Worm (Caenorhabditis elegans) whole organism, L4 larva: Measurements from ENCODE around the gene K11H3.5.

Experiments used
- F26F4.8 ChIP-seq: fragments of 200-800 bp; sonication (Bioruptor generic); conservative IDR thresholded peaks from 2 replicates; pipeline ENCODE4 v1.3.6; 2022; ENCODE audit warnings: missing genetic modification characterization, missing compliant biosample characterization
- F44E2.7 ChIP-seq: fragments of 200-800 bp; sonication (Bioruptor generic); IDR thresholded peaks from 2 replicates; pipeline ENCODE4 v2.1.2; 2022; ENCODE audit warnings: missing genetic modification characterization, missing compliant biosample characterization
- R02D3.7 ChIP-seq: fragments of 150-350 bp; sonication (generic microtip); optimal IDR thresholded peaks from 3 replicates; lab custom pipeline; 2014; ENCODE audit warnings: missing biosample characterization, missing genetic modification characterization
- ZK546.5 ChIP-seq, 2 experiments: sonication (generic microtip); optimal IDR thresholded peaks; 2 replicates each; lab custom pipeline; 2017; ENCODE audit warnings: missing biosample characterization in 2 of 2, missing genetic modification characterization in 2 of 2
- aha-1 ChIP-seq: fragments of 150-350 bp; peaks from one replicate; lab custom pipeline; 2014; ENCODE audit warnings: missing biosample characterization, missing genetic modification characterization
- ama-1 ChIP-seq: fragments of 150-350 bp; optimal IDR thresholded peaks from 2 replicates; lab custom pipeline; 2014; ENCODE audit warnings: inconsistent platforms, mixed read lengths
- arid-1 ChIP-seq: fragments of 200-800 bp; sonication (Bioruptor generic); conservative IDR thresholded peaks from 2 replicates; pipeline ENCODE4 v1.3.6; 2022; ENCODE audit warnings: missing genetic modification reagents, missing genetic modification characterization, missing compliant biosample characterization
- ceh-20 ChIP-seq: fragments of 200-800 bp; sonication (Bioruptor generic); IDR thresholded peaks from 2 replicates; pipeline ENCODE4 v1.3.6; 2022; ENCODE audit warnings: missing genetic modification reagents, missing genetic modification characterization, missing compliant biosample characterization
- ceh-32 ChIP-seq: sonication (generic microtip); optimal IDR thresholded peaks from 2 replicates; lab custom pipeline; 2016; ENCODE audit warnings: mild to moderate bottlenecking, missing genetic modification characterization, missing compliant biosample characterization; ENCODE audit not compliant: poor library complexity
- ceh-44 ChIP-seq: fragments of 200-800 bp; sonication (Bioruptor generic); IDR thresholded peaks from 2 replicates; pipeline ENCODE4 v1.3.6; 2022; ENCODE audit warnings: missing genetic modification reagents, missing genetic modification characterization, missing compliant biosample characterization
- cey-2 ChIP-seq: sonication (generic microtip); optimal IDR thresholded peaks from 3 replicates; lab custom pipeline; 2017; ENCODE audit warnings: missing genetic modification characterization, mild to moderate bottlenecking, missing compliant biosample characterization, antibody characterized with exemption, borderline replicate concordance; ENCODE audit not compliant: insufficient read depth
- daf-12 ChIP-seq: fragments of 150-350 bp; optimal IDR thresholded peaks from 2 replicates; lab custom pipeline; 2014; ENCODE audit warnings: missing biosample characterization, missing genetic modification reagents, missing genetic modification characterization
- daf-16 ChIP-seq, 3 experiments: sonication (generic microtip); optimal IDR thresholded peaks; 2 replicates each; lab custom pipeline; 2016 to 2017; ENCODE audit warnings: missing genetic modification characterization in 3 of 3, missing genetic modification reagents in 3 of 3, mild to moderate bottlenecking in 2 of 3, missing compliant biosample characterization in 2 of 3, missing biosample characterization in 1 of 3, moderate library complexity in 1 of 3
- daf-19 ChIP-seq: fragments of 200-800 bp; sonication (Bioruptor generic); conservative IDR thresholded peaks from 2 replicates; pipeline ENCODE4 v1.3.6; 2022; ENCODE audit warnings: missing genetic modification characterization, missing compliant biosample characterization
- daf-8 ChIP-seq: fragments of 200-800 bp; sonication (Bioruptor generic); IDR thresholded peaks from 2 replicates; pipeline ENCODE4 v1.3.6; 2022; ENCODE audit warnings: missing genetic modification characterization, missing compliant biosample characterization
- dmd-6 ChIP-seq: fragments of 200-800 bp; sonication (Bioruptor generic); IDR thresholded peaks from 2 replicates; pipeline ENCODE4 v1.3.6; 2022; ENCODE audit warnings: missing genetic modification reagents, missing genetic modification characterization, missing compliant biosample characterization
- dmd-8 ChIP-seq: fragments of 200-800 bp; sonication (Bioruptor generic); IDR thresholded peaks from 2 replicates; pipeline ENCODE4 v1.3.6; 2022; ENCODE audit warnings: missing genetic modification characterization, missing compliant biosample characterization
- dmd-9 ChIP-seq: fragments of 200-800 bp; sonication (Bioruptor generic); IDR thresholded peaks from 2 replicates; pipeline ENCODE4 v1.3.6; 2022; ENCODE audit warnings: missing genetic modification reagents, missing genetic modification characterization, missing compliant biosample characterization
- dpl-1 ChIP-seq: fragments of 150-350 bp; optimal IDR thresholded peaks from 2 replicates; lab custom pipeline; 2014; ENCODE audit warnings: missing biosample characterization, missing genetic modification reagents, missing genetic modification characterization
- dve-1 ChIP-seq: sonication (generic microtip); optimal IDR thresholded peaks from 2 replicates; lab custom pipeline; 2017; ENCODE audit warnings: antibody characterized with exemption, mild to moderate bottlenecking, missing genetic modification characterization, missing compliant biosample characterization; ENCODE audit not compliant: insufficient read depth
- fos-1 ChIP-seq: fragments of 150-350 bp; optimal IDR thresholded peaks from 2 replicates; lab custom pipeline; 2014; ENCODE audit warnings: missing biosample characterization, missing genetic modification characterization
- gei-8 ChIP-seq: fragments of 200-800 bp; sonication (Bioruptor generic); optimal IDR thresholded peaks from 2 replicates; lab custom pipeline; 2018; ENCODE audit warnings: mild to moderate bottlenecking, missing genetic modification characterization, missing compliant biosample characterization
- hlh-11 ChIP-seq: fragments of 200-800 bp; sonication (Bioruptor generic); optimal IDR thresholded peaks from 2 replicates; lab custom pipeline; 2018; ENCODE audit warnings: mild to moderate bottlenecking, missing genetic modification characterization, missing compliant biosample characterization
- hlh-30 ChIP-seq: sonication (generic microtip); optimal IDR thresholded peaks from 2 replicates; lab custom pipeline; 2017; ENCODE audit warnings: antibody characterized with exemption, mild to moderate bottlenecking, missing genetic modification characterization, missing compliant biosample characterization; ENCODE audit not compliant: insufficient read depth
- lim-7 ChIP-seq: fragments of 200-800 bp; sonication (Bioruptor generic); IDR thresholded peaks from 2 replicates; pipeline ENCODE4 v1.3.6; 2022; ENCODE audit warnings: missing genetic modification characterization, missing compliant biosample characterization
- lin-1 ChIP-seq: fragments of 200-800 bp; sonication (Bioruptor generic); IDR thresholded peaks from 2 replicates; pipeline ENCODE4 v1.3.6; 2022; ENCODE audit warnings: missing genetic modification reagents, missing genetic modification characterization, missing compliant biosample characterization
- lin-13 ChIP-seq: fragments of 150-350 bp; optimal IDR thresholded peaks from 2 replicates; lab custom pipeline; 2014; ENCODE audit warnings: missing biosample characterization, missing genetic modification reagents, missing genetic modification characterization
- lin-39 ChIP-seq: fragments of 150-350 bp; optimal IDR thresholded peaks from 2 replicates; lab custom pipeline; 2014; ENCODE audit warnings: missing biosample characterization, missing genetic modification reagents, missing genetic modification characterization
- mdt-29 ChIP-seq: fragments of 200-800 bp; sonication (Bioruptor generic); IDR thresholded peaks from 2 replicates; pipeline ENCODE4 v1.3.6; 2022; ENCODE audit warnings: missing genetic modification reagents, missing genetic modification characterization, missing compliant biosample characterization
- mep-1 ChIP-seq: fragments of 150-350 bp; sonication (generic microtip); optimal IDR thresholded peaks from 3 replicates; lab custom pipeline; 2014; ENCODE audit warnings: missing biosample characterization, missing genetic modification characterization
- mxl-2 ChIP-seq: fragments of 200-800 bp; sonication (Bioruptor generic); conservative IDR thresholded peaks from 2 replicates; pipeline ENCODE4 v1.3.6; 2022; ENCODE audit warnings: missing genetic modification reagents, missing genetic modification characterization, missing compliant biosample characterization
- nhr-111 ChIP-seq: fragments of 200-800 bp; sonication (Bioruptor generic); optimal IDR thresholded peaks from 2 replicates; lab custom pipeline; 2018; ENCODE audit warnings: mild to moderate bottlenecking, missing genetic modification characterization, missing compliant biosample characterization
- nhr-237 ChIP-seq: sonication (generic microtip); optimal IDR thresholded peaks from 2 replicates; lab custom pipeline; 2017; ENCODE audit warnings: missing biosample characterization, missing genetic modification characterization
- nhr-25 ChIP-seq: sonication (generic microtip); optimal IDR thresholded peaks from 2 replicates; lab custom pipeline; 2017; ENCODE audit warnings: missing genetic modification characterization, mild to moderate bottlenecking, missing compliant biosample characterization, antibody characterized with exemption, moderate library complexity, borderline replicate concordance; ENCODE audit not compliant: insufficient read depth
- nhr-76 ChIP-seq: fragments of 150-350 bp; optimal IDR thresholded peaks from 2 replicates; lab custom pipeline; 2014; ENCODE audit warnings: missing biosample characterization, missing genetic modification characterization
- nhr-77 ChIP-seq: fragments of 150-350 bp; optimal IDR thresholded peaks from 2 replicates; lab custom pipeline; 2014; ENCODE audit warnings: missing biosample characterization, missing genetic modification characterization
- pha-4 ChIP-seq, 2 experiments: fragments of 150-350 bp in 1 of 2; fragments of 200-800 bp in 1 of 2; sonication (Bioruptor generic) in 1 of 2; IDR thresholded peaks in 1 of 2; optimal IDR thresholded peaks in 1 of 2; 2 replicates each; pipeline versions ENCODE4 v1.3.6 to Lab custom; 2014 to 2022; ENCODE audit warnings: missing genetic modification characterization in 2 of 2, missing genetic modification reagents in 2 of 2, missing biosample characterization in 1 of 2, missing compliant biosample characterization in 1 of 2
- pqm-1 ChIP-seq: sonication (generic microtip); optimal IDR thresholded peaks from 2 replicates; lab custom pipeline; 2017; ENCODE audit warnings: missing biosample characterization, missing genetic modification characterization
- saeg-2 ChIP-seq: fragments of 200-800 bp; sonication (Bioruptor generic); IDR thresholded peaks from 2 replicates; pipeline ENCODE4 v1.3.6; 2022; ENCODE audit warnings: missing genetic modification reagents, missing genetic modification characterization, missing compliant biosample characterization
- set-16 ChIP-seq: fragments of 200-800 bp; sonication (Bioruptor generic); IDR thresholded peaks from 2 replicates; pipeline ENCODE4 v1.3.6; 2022; ENCODE audit warnings: missing genetic modification reagents, missing genetic modification characterization, missing compliant biosample characterization
- snpc-1.2 ChIP-seq: fragments of 200-800 bp; sonication (Bioruptor generic); IDR thresholded peaks from 2 replicates; pipeline ENCODE4 v1.3.6; 2022; ENCODE audit warnings: missing genetic modification reagents, missing genetic modification characterization, missing compliant biosample characterization
- spr-1 ChIP-seq: sonication (generic microtip); optimal IDR thresholded peaks from 2 replicates; lab custom pipeline; 2016; ENCODE audit warnings: mild to moderate bottlenecking, missing genetic modification characterization, missing compliant biosample characterization
- spr-3 ChIP-seq: fragments of 200-800 bp; sonication (Bioruptor generic); optimal IDR thresholded peaks from 2 replicates; lab custom pipeline; 2018; ENCODE audit warnings: mild to moderate bottlenecking, missing genetic modification characterization, missing compliant biosample characterization
- tra-1 ChIP-seq: fragments of 200-800 bp; sonication (Bioruptor generic); IDR thresholded peaks from 2 replicates; pipeline ENCODE4 v1.3.6; 2022; ENCODE audit warnings: missing genetic modification reagents, missing genetic modification characterization, missing compliant biosample characterization
- unc-130 ChIP-seq: sonication (generic microtip); optimal IDR thresholded peaks from 2 replicates; lab custom pipeline; 2016; ENCODE audit warnings: missing genetic modification reagents, missing genetic modification characterization, missing compliant biosample characterization
- unc-39 ChIP-seq: sonication (generic microtip); optimal IDR thresholded peaks from 2 replicates; lab custom pipeline; 2017; ENCODE audit warnings: missing biosample characterization, missing genetic modification characterization
- vab-7 ChIP-seq: fragments of 200-800 bp; sonication (Bioruptor generic); IDR thresholded peaks from 2 replicates; pipeline ENCODE4 v1.3.6; 2022; ENCODE audit warnings: missing genetic modification reagents, missing genetic modification characterization, missing compliant biosample characterization
- zfp-2 ChIP-seq: sonication (generic microtip); optimal IDR thresholded peaks from 2 replicates; lab custom pipeline; 2016; ENCODE audit warnings: mild to moderate bottlenecking, missing genetic modification characterization, missing compliant biosample characterization
- zip-11 ChIP-seq: fragments of 200-800 bp; sonication (Bioruptor generic); IDR thresholded peaks from 2 replicates; pipeline ENCODE4 v1.3.6; 2022; ENCODE audit warnings: missing genetic modification characterization, missing compliant biosample characterization
- ztf-11 ChIP-seq: fragments of 150-350 bp; optimal IDR thresholded peaks from 2 replicates; lab custom pipeline; 2014; ENCODE audit warnings: missing biosample characterization, missing genetic modification characterization

Gene K11H3.5

ce11 chrIII:9807560-9808046, 36.0 kb upstream of the K11H3.5 start (continued):
- TF ChIP-seq dmd-9 (GFP tag; lab: Robert Waterston, UW): no peak
- TF ChIP-seq dve-1 (tag; lab: Kevin White, UChicago): peak; percentile 61
- no peak for TF ChIP-seq unc-130
- no peak for TF ChIP-seq pqm-1
- TF ChIP-seq nhr-25 (tag; lab: Kevin White, UChicago): no peak
- TF ChIP-seq lim-7: no peak
- no peak for TF ChIP-seq cey-2 (tag; lab: Kevin White, UChicago)
- TF ChIP-seq aha-1 (tag; lab: Kevin White, UChicago): peak; percentile 81
- 0 out of 2 replicates have a peak, but pooled peaks have one; percentile 6 for TF ChIP-seq tra-1 (GFP tag; lab: Robert Waterston, UW)
- peak; percentile 64 for TF ChIP-seq ama-1
- TF ChIP-seq daf-12 (tag; lab: Kevin White, UChicago): no peak
- TF ChIP-seq spr-3 (GFP tag; lab: Kevin White, UChicago): no peak
- no peak for TF ChIP-seq fos-1 (tag; lab: Kevin White, UChicago)
- TF ChIP-seq vab-7: no peak
- TF ChIP-seq F44E2.7 (GFP tag; lab: Robert Waterston, UW): no peak
- peak; percentile 87 for TF ChIP-seq hlh-30 (tag; lab: Kevin White, UChicago)
- TF ChIP-seq zip-11: no peak
- TF ChIP-seq mdt-29 (GFP tag; lab: Robert Waterston, UW): no peak
- no peak for TF ChIP-seq dmd-8 (GFP tag; lab: Robert Waterston, UW)
- no peak for TF ChIP-seq R02D3.7
- TF ChIP-seq F26F4.8 (GFP tag; lab: Robert Waterston, UW): no peak
- TF ChIP-seq lin-39: no peak
- no peak for TF ChIP-seq daf-16 (GFP tag; optimal IDR thresholded peaks at IDR 0.05; lab: Kevin White, UChicago)
- peak; percentile 13 for TF ChIP-seq daf-16 (tag; optimal IDR thresholded peaks at IDR 0.05; lab: Kevin White, UChicago)
- no peak for TF ChIP-seq gei-8
- TF ChIP-seq hlh-11 (tag; lab: Kevin White, UChicago): peak; percentile 81
- TF ChIP-seq set-16 (GFP tag; lab: Robert Waterston, UW): no peak
- no peak for TF ChIP-seq arid-1 (GFP tag; lab: Robert Waterston, UW)
- TF ChIP-seq ztf-11 (tag; lab: Kevin White, UChicago): no peak
- no peak for TF ChIP-seq unc-39 (tag; lab: Kevin White, UChicago)
- TF ChIP-seq mep-1 (tag; lab: Kevin White, UChicago): peak; percentile 63
- peak; percentile 72 for TF ChIP-seq ceh-20 (GFP tag; lab: Robert Waterston, UW)
- no peak for TF ChIP-seq nhr-237 (tag; lab: Kevin White, UChicago)
- no peak for TF ChIP-seq mxl-2 (GFP tag; lab: Robert Waterston, UW)
- no peak for TF ChIP-seq nhr-111 (GFP tag; lab: Kevin White, UChicago)
- no peak for TF ChIP-seq pha-4 (GFP tag; IDR thresholded peaks at IDR 0.05; lab: Robert Waterston, UW)
- no peak for TF ChIP-seq pha-4 (tag; optimal IDR thresholded peaks at IDR 0.05; lab: Kevin White, UChicago)
- peak; percentile 8 for TF ChIP-seq lin-13 (GFP tag; lab: Kevin White, UChicago)
- TF ChIP-seq spr-1 (tag; lab: Kevin White, UChicago): no peak
- peak; percentile 37; the same call in 1 of the 2 replicates for TF ChIP-seq dmd-6 (GFP tag; lab: Robert Waterston, UW)
- TF ChIP-seq snpc-1.2 (GFP tag; lab: Robert Waterston, UW): no peak
- TF ChIP-seq ceh-32 (tag; lab: Kevin White, UChicago): no peak
- TF ChIP-seq nhr-77 (tag; lab: Kevin White, UChicago): peak; percentile 45
- no peak for TF ChIP-seq zfp-2 (tag; lab: Kevin White, UChicago)
- no peak for TF ChIP-seq saeg-2
- TF ChIP-seq lin-1 (GFP tag; lab: Robert Waterston, UW): no peak
- no peak for TF ChIP-seq ZK546.5 (tag; optimal IDR thresholded peaks at IDR 0.05; lab: Kevin White, UChicago)
- TF ChIP-seq dpl-1: peak; percentile 34
- no peak for TF ChIP-seq ceh-44 (GFP tag; lab: Robert Waterston, UW)
- TF ChIP-seq nhr-76 (tag; lab: Kevin White, UChicago): no peak
- no peak for TF ChIP-seq daf-19
- no peak for TF ChIP-seq daf-8 (GFP tag; lab: Robert Waterston, UW)
